Fruit fly (Drosophila melanogaster) whole organism, embryonic: ENCODE measurements around the gene Cyp18a1.

ENCODE experiments used
- Bteb2 ChIP-seq: fragments of 200-800 bp; sonication (Bioruptor generic); optimal IDR thresholded peaks from 2 replicates; lab custom pipeline; 2016; ENCODE audit warnings: missing biosample characterization, missing genetic modification characterization
- CG10366 ChIP-seq: fragments of 200-800 bp; sonication (Bioruptor generic); IDR thresholded peaks from 2 replicates; pipeline ENCODE4 v1.3.6; 2022; ENCODE audit warnings: missing biosample characterization, missing genetic modification characterization
- CG10959 ChIP-seq: fragments of 200-800 bp; sonication (Bioruptor generic); IDR thresholded peaks from 2 replicates; pipeline ENCODE4 v1.3.6; 2022; ENCODE audit warnings: missing biosample characterization, missing genetic modification characterization
- CG10979 ChIP-seq: fragments of 200-800 bp; sonication (Bioruptor generic); optimal IDR thresholded peaks from 2 replicates; lab custom pipeline; 2018; ENCODE audit warnings: missing biosample characterization, mild to moderate bottlenecking, missing genetic modification characterization, moderate library complexity
- CG11085 ChIP-seq: fragments of 200-800 bp; sonication (Bioruptor generic); IDR thresholded peaks from 2 replicates; pipeline ENCODE4 v1.3.6; 2022; ENCODE audit warnings: missing biosample characterization, missing genetic modification characterization
- CG11723 ChIP-seq: fragments of 200-800 bp; sonication (Bioruptor generic); optimal IDR thresholded peaks from 2 replicates; lab custom pipeline; 2017; ENCODE audit warnings: missing biosample characterization, mild to moderate bottlenecking, missing genetic modification characterization
- CG12104 ChIP-seq: fragments of 200-800 bp; sonication (Bioruptor generic); optimal IDR thresholded peaks from 3 replicates; lab custom pipeline; 2016; ENCODE audit warnings: missing biosample characterization, missing genetic modification characterization
- CG12155 ChIP-seq: fragments of 200-800 bp; sonication (Bioruptor generic); optimal IDR thresholded peaks from 3 replicates; lab custom pipeline; 2016; ENCODE audit warnings: missing biosample characterization, missing genetic modification characterization
- CG12299 ChIP-seq: fragments of 200-800 bp; sonication (Bioruptor generic); optimal IDR thresholded peaks from 2 replicates; lab custom pipeline; 2018; ENCODE audit warnings: missing biosample characterization, mild to moderate bottlenecking, missing genetic modification characterization
- CG1233 ChIP-seq: fragments of 200-800 bp; sonication (Bioruptor generic); optimal IDR thresholded peaks from 4 replicates; lab custom pipeline; 2018; ENCODE audit warnings: missing biosample characterization, mild to moderate bottlenecking, missing genetic modification characterization
- CG12659 ChIP-seq: fragments of 200-800 bp; sonication (Bioruptor generic); optimal IDR thresholded peaks from 3 replicates; lab custom pipeline; 2017; ENCODE audit warnings: mild to moderate bottlenecking, missing biosample characterization, missing genetic modification reagents, missing genetic modification characterization
- CG14014 ChIP-seq: fragments of 200-800 bp; sonication (Bioruptor generic); IDR thresholded peaks from 2 replicates; pipeline ENCODE4 v1.3.6; 2022; ENCODE audit warnings: missing biosample characterization, missing genetic modification characterization
- CG15011 ChIP-seq: fragments of 200-800 bp; sonication (Bioruptor generic); optimal IDR thresholded peaks from 3 replicates; lab custom pipeline; 2018; ENCODE audit warnings: missing biosample characterization, mild to moderate bottlenecking, missing genetic modification characterization
- CG1832 ChIP-seq: fragments of 200-800 bp; sonication (Bioruptor generic); optimal IDR thresholded peaks from 2 replicates; lab custom pipeline; 2017; ENCODE audit warnings: missing biosample characterization, mild to moderate bottlenecking, missing genetic modification characterization, inconsistent platforms
- CG18476 ChIP-seq: fragments of 200-800 bp; sonication (Bioruptor generic); optimal IDR thresholded peaks from 2 replicates; lab custom pipeline; 2016; ENCODE audit warnings: missing biosample characterization, mild to moderate bottlenecking, missing genetic modification characterization
- CG30403 ChIP-seq: fragments of 200-800 bp; sonication (Bioruptor generic); optimal IDR thresholded peaks from 3 replicates; lab custom pipeline; 2016; ENCODE audit warnings: missing biosample characterization, missing genetic modification characterization
- CG3726 ChIP-seq: fragments of 200-800 bp; sonication (Bioruptor generic); IDR thresholded peaks from 3 replicates; pipeline ENCODE4, ENCODE4 v1.3.6; 2022; ENCODE audit warnings: missing biosample characterization, missing genetic modification characterization
- CG4424 ChIP-seq: fragments of 200-800 bp; sonication (Bioruptor generic); optimal IDR thresholded peaks from 3 replicates; lab custom pipeline; 2016; ENCODE audit warnings: missing biosample characterization, missing genetic modification characterization
- CG4854 ChIP-seq: fragments of 200-800 bp; sonication (Bioruptor generic); optimal IDR thresholded peaks from 2 replicates; lab custom pipeline; 2016; ENCODE audit warnings: missing biosample characterization, missing genetic modification characterization, inconsistent platforms
- CG6689 ChIP-seq: fragments of 200-800 bp; sonication (Bioruptor generic); IDR thresholded peaks from 2 replicates; pipeline ENCODE4 v1.3.6; 2022; ENCODE audit warnings: missing biosample characterization, missing genetic modification characterization
- CG6791 ChIP-seq: fragments of 200-800 bp; sonication (Bioruptor generic); IDR thresholded peaks from 3 replicates; pipeline ENCODE4 v1.3.6; 2022; ENCODE audit warnings: missing biosample characterization, missing genetic modification characterization; ENCODE audit not compliant: partially characterized antibody
- CG7745 ChIP-seq: fragments of 200-800 bp; sonication (Bioruptor generic); optimal IDR thresholded peaks from 2 replicates; lab custom pipeline; 2018; ENCODE audit warnings: missing biosample characterization, mild to moderate bottlenecking, missing genetic modification characterization, moderate library complexity
- CG8089 ChIP-seq: fragments of 200-800 bp; sonication (Bioruptor generic); optimal IDR thresholded peaks from 3 replicates; lab custom pipeline; 2016; ENCODE audit warnings: missing biosample characterization, missing genetic modification characterization
- CG9215 ChIP-seq: fragments of 200-800 bp; sonication (Bioruptor generic); IDR thresholded peaks from 2 replicates; pipeline ENCODE4 v1.3.6; 2022; ENCODE audit warnings: missing biosample characterization, missing genetic modification characterization
- CG9817 ChIP-seq: fragments of 200-800 bp; sonication (Bioruptor generic); optimal IDR thresholded peaks from 2 replicates; lab custom pipeline; 2018; ENCODE audit warnings: missing biosample characterization, mild to moderate bottlenecking, missing genetic modification characterization, moderate library complexity
- Deaf1 ChIP-seq: fragments of 200-800 bp; optimal IDR thresholded peaks from 3 replicates; lab custom pipeline; 2019; ENCODE audit warnings: missing biosample characterization, mild to moderate bottlenecking, missing genetic modification characterization, moderate library complexity
- HLH4C ChIP-seq: fragments of 200-800 bp; sonication (Bioruptor generic); IDR thresholded peaks from 3 replicates; pipeline ENCODE4 v1.3.6; 2022; ENCODE audit warnings: missing biosample characterization, missing genetic modification characterization; ENCODE audit not compliant: partially characterized antibody
- Hr78 ChIP-seq, 2 experiments: fragments of 200-800 bp in 1 of 2; fragments of >200 bp in 1 of 2; sonication (Bioruptor generic) in 1 of 2; optimal IDR thresholded peaks; 2 replicates each; lab custom pipeline; 2017 to 2019; ENCODE audit warnings: missing biosample characterization in 2 of 2, missing genetic modification characterization in 2 of 2, mild to moderate bottlenecking in 1 of 2, moderate library complexity in 1 of 2
- Lpt ChIP-seq: fragments of >200 bp; optimal IDR thresholded peaks from 2 replicates; lab custom pipeline; 2018; ENCODE audit warnings: missing biosample characterization, missing genetic modification characterization
- Sry-β ChIP-seq: fragments of 200-800 bp; sonication (Bioruptor generic); optimal IDR thresholded peaks from 2 replicates; lab custom pipeline; 2018; ENCODE audit warnings: missing biosample characterization, mild to moderate bottlenecking, missing genetic modification characterization, moderate library complexity
- abd-A ChIP-seq: fragments of 200-800 bp; sonication (Bioruptor generic); optimal IDR thresholded peaks from 3 replicates; lab custom pipeline; 2019; ENCODE audit warnings: missing biosample characterization, mild to moderate bottlenecking, missing genetic modification characterization, moderate library complexity
- cad ChIP-seq: fragments of >200 bp; optimal IDR thresholded peaks from 2 replicates; lab custom pipeline; 2017; ENCODE audit warnings: missing biosample characterization, missing genetic modification characterization
- cg ChIP-seq: fragments of 200-800 bp; sonication (Bioruptor generic); optimal IDR thresholded peaks from 3 replicates; lab custom pipeline; 2019; ENCODE audit warnings: missing biosample characterization, mild to moderate bottlenecking, missing genetic modification characterization, moderate library complexity
- chif ChIP-seq, 2 experiments: fragments of 200-800 bp; sonication (Bioruptor generic); optimal IDR thresholded peaks; 3 replicates each; lab custom pipeline; 2016; ENCODE audit warnings: missing biosample characterization in 2 of 2, missing genetic modification characterization in 2 of 2
- chinmo ChIP-seq: fragments of 200-800 bp; sonication (Bioruptor generic); IDR thresholded peaks from 4 replicates; pipeline ENCODE4 v1.3.6; 2022; ENCODE audit warnings: missing biosample characterization, missing genetic modification characterization; ENCODE audit not compliant: partially characterized antibody
- crol ChIP-seq: fragments of 200-800 bp; sonication (Bioruptor generic); IDR thresholded peaks from 2 replicates; pipeline ENCODE4 v1.3.6; 2022; ENCODE audit warnings: missing biosample characterization, missing genetic modification characterization
- dmrt99B ChIP-seq: fragments of 200-800 bp; sonication (Bioruptor generic); optimal IDR thresholded peaks from 2 replicates; lab custom pipeline; 2018; ENCODE audit warnings: missing biosample characterization, mild to moderate bottlenecking, missing genetic modification characterization, moderate library complexity
- ewg ChIP-seq: fragments of 200-800 bp; sonication (Bioruptor generic); optimal IDR thresholded peaks from 3 replicates; lab custom pipeline; 2017; ENCODE audit warnings: mild to moderate bottlenecking, missing biosample characterization, missing genetic modification reagents, missing genetic modification characterization
- fru ChIP-seq: fragments of >200 bp; optimal IDR thresholded peaks from 2 replicates; lab custom pipeline; 2017
- gfzf ChIP-seq: fragments of 200-800 bp; sonication (Bioruptor generic); optimal IDR thresholded peaks from 2 replicates; lab custom pipeline; 2016; ENCODE audit warnings: missing biosample characterization, mild to moderate bottlenecking, missing genetic modification characterization, moderate library complexity
- ind ChIP-seq: fragments of 200-800 bp; sonication (Bioruptor generic); optimal IDR thresholded peaks from 3 replicates; lab custom pipeline; 2016; ENCODE audit warnings: missing biosample characterization, missing genetic modification characterization
- lmd ChIP-seq: fragments of 200-800 bp; sonication (Bioruptor generic); IDR thresholded peaks from 2 replicates; pipeline ENCODE4 v1.3.6; 2022; ENCODE audit warnings: missing biosample characterization, missing genetic modification characterization
- lov ChIP-seq, 2 experiments: fragments of 200-800 bp in 1 of 2; fragments of >200 bp in 1 of 2; sonication (Bioruptor generic) in 1 of 2; IDR thresholded peaks in 1 of 2; optimal IDR thresholded peaks in 1 of 2; 2 replicates in 1 of 2; 3 replicates in 1 of 2; pipeline versions ENCODE4 v1.3.6 to Lab custom; 2017 to 2022; ENCODE audit warnings: missing biosample characterization in 1 of 2, missing genetic modification characterization in 1 of 2
- pfk ChIP-seq: fragments of 200-800 bp; sonication (Bioruptor generic); optimal IDR thresholded peaks from 2 replicates; lab custom pipeline; 2018; ENCODE audit warnings: missing biosample characterization, mild to moderate bottlenecking, missing genetic modification characterization, moderate library complexity
- schlank ChIP-seq: fragments of 200-800 bp; sonication (Bioruptor generic); optimal IDR thresholded peaks from 2 replicates; lab custom pipeline; 2018; ENCODE audit warnings: missing biosample characterization, mild to moderate bottlenecking, missing genetic modification characterization
- sim ChIP-seq: fragments of 200-800 bp; sonication (Bioruptor generic); IDR thresholded peaks from 2 replicates; pipeline ENCODE4 v1.3.6; 2022; ENCODE audit warnings: missing biosample characterization, missing genetic modification characterization
- sqz ChIP-seq: fragments of 200-800 bp; sonication (Bioruptor generic); optimal IDR thresholded peaks from 3 replicates; lab custom pipeline; 2018; ENCODE audit warnings: missing biosample characterization, mild to moderate bottlenecking, missing genetic modification characterization
- trem ChIP-seq: fragments of 200-800 bp; optimal IDR thresholded peaks from 3 replicates; lab custom pipeline; 2019; ENCODE audit warnings: missing biosample characterization, mild to moderate bottlenecking, missing genetic modification characterization, moderate library complexity
- usp ChIP-seq: fragments of >200 bp; optimal IDR thresholded peaks from 2 replicates; lab custom pipeline; 2017; ENCODE audit warnings: missing biosample characterization, missing genetic modification characterization
- vnd ChIP-seq: fragments of 200-800 bp; sonication (Bioruptor generic); IDR thresholded peaks from 3 replicates; pipeline ENCODE4 v1.3.6; 2022; ENCODE audit warnings: missing biosample characterization, missing genetic modification characterization; ENCODE audit not compliant: partially characterized antibody
- zfh2 ChIP-seq: fragments of 200-800 bp; sonication (Bioruptor generic); optimal IDR thresholded peaks from 2 replicates; lab custom pipeline; 2016; ENCODE audit warnings: missing biosample characterization, missing genetic modification characterization

Gene Cyp18a1

DNA sequence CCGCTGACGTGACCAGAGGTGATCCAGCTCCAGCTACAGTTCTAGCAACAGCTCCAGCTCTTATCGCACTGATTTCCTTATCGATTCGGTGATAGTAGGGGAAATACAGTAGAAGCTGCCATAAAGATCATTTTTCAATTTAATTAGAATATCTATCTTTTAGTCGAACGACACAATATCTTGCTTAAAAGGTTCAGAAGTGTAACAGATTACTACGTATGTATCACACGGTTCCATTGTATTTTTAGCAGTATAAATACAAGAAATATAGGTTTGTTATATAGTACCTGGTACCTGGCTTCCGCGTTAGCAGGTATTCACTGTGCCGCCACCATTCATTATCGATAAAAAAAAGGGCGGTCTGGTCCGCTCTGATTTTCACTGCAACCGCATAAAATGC is 48.0 kb downstream of the Cyp18a1 start (continued):
- peak; percentile 84 for TF ChIP-seq sqz (GFP tag; lab: Kevin White, UChicago)
- peak; percentile 58 for TF ChIP-seq CG12155 (GFP tag; lab: Kevin White, UChicago)
- peak; percentile 76 for TF ChIP-seq lmd (GFP tag; lab: Robert Waterston, UW)
- TF ChIP-seq CG10979, result peak; percentile 82
- TF ChIP-seq CG7745, result no peak
- peak; percentile 83 for TF ChIP-seq dmrt99B
- peak; percentile 58 for TF ChIP-seq Deaf1 (tag; lab: Kevin White, UChicago)
- no peak for TF ChIP-seq CG3726 (GFP tag; lab: Robert Waterston, UW)
- TF ChIP-seq vnd (GFP tag; lab: Robert Waterston, UW), result no peak
- 0 out of 2 replicates have a peak, but pooled peaks have one; percentile 34 for TF ChIP-seq sim
- TF ChIP-seq CG12659, result peak; percentile 84
- peak; percentile 75 for TF ChIP-seq CG1233 (GFP tag; lab: Kevin White, UChicago)
- TF ChIP-seq Sry-β, result no peak
- TF ChIP-seq chif (GFP tag; optimal IDR thresholded peaks at IDR 0.05; lab: Kevin White, UChicago), result peak; percentile 65 to 85
- peak; percentile 70 for TF ChIP-seq ewg
- TF ChIP-seq CG8089 (GFP tag; lab: Kevin White, UChicago), result peak; percentile 72
- peak; percentile 65 for TF ChIP-seq schlank
- no peak for TF ChIP-seq gfzf (GFP tag; lab: Kevin White, UChicago)
- no peak for TF ChIP-seq chinmo (GFP tag; lab: Robert Waterston, UW)
- peak; percentile 80 for TF ChIP-seq CG10366 (GFP tag; lab: Robert Waterston, UW)
- TF ChIP-seq HLH4C (GFP tag; lab: Robert Waterston, UW), result no peak
- no peak for TF ChIP-seq CG1832
- TF ChIP-seq CG4424 (GFP tag; lab: Kevin White, UChicago), result peak; percentile 79
- TF ChIP-seq CG9215, result peak; percentile 59
- TF ChIP-seq lov (optimal IDR thresholded peaks at IDR 0.05; lab: Kevin White, UChicago), result no peak
- 0 out of 3 replicates have a peak, but pooled peaks have one; percentile 14 for TF ChIP-seq lov (GFP tag; IDR thresholded peaks at IDR 0.05; lab: Robert Waterston, UW)
- TF ChIP-seq pfk (GFP tag; lab: Kevin White, UChicago), result no peak
- peak; percentile 59 for TF ChIP-seq zfh2 (GFP tag; lab: Kevin White, UChicago)
- peak; percentile 56 for TF ChIP-seq CG4854 (GFP tag; lab: Kevin White, UChicago)

DNA sequence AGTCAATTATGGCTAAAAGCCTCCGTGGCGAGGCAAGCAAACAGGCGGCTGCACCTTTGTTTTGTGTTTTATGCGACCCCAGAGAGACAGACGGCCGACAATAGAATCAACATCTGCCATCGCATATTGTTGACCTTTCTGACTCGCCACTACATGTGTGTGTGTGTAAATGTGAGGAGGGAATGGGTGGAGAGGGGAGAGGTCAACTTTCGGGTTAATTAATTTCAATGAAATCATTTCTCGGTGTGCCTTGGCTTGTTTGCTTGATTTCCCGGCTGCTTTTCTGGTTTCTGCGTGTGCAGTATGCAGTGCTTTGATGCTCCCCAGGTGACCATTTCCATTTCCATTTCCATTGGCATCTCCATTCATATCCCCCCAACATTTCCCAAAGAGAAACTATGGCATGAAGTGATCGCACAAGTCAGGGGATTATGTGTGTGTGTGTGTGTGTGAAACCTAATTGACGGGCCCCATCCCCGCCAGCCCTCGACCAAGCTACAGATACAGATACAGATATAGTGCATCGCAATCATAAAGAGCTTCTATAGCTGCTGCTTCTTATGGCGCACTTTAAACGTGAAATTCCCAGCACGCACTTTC is 49.7 kb downstream of the Cyp18a1 start:
- TF ChIP-seq trem, result no peak
- no peak for TF ChIP-seq abd-A (tag; lab: Kevin White, UChicago)
- no peak for TF ChIP-seq CG10959 (GFP tag; lab: Robert Waterston, UW)
- TF ChIP-seq CG18476, result no peak
- TF ChIP-seq CG11723 (GFP tag; lab: Kevin White, UChicago), result no peak
- no peak for TF ChIP-seq CG14014 (GFP tag; lab: Robert Waterston, UW)
- TF ChIP-seq fru (lab: Kevin White, UChicago), result no peak
- TF ChIP-seq Bteb2 (GFP tag; lab: Kevin White, UChicago), result no peak
- TF ChIP-seq cg (GFP tag; lab: Kevin White, UChicago), result peak; percentile 62
- TF ChIP-seq CG12299 (tag; lab: Kevin White, UChicago), result no peak
- TF ChIP-seq CG11085 (GFP tag; lab: Robert Waterston, UW), result no peak
- TF ChIP-seq CG6791 (GFP tag; lab: Robert Waterston, UW), result no peak
- TF ChIP-seq CG9817, result no peak
- no peak for TF ChIP-seq Lpt
- no peak for TF ChIP-seq dmrt99B
- no peak for TF ChIP-seq CG6689 (GFP tag; lab: Robert Waterston, UW)
- TF ChIP-seq CG30403 (GFP tag; lab: Kevin White, UChicago), result no peak
- peak; percentile 69 for TF ChIP-seq crol
- TF ChIP-seq CG12104 (GFP tag; lab: Kevin White, UChicago), result no peak
- TF ChIP-seq Hr78 (GFP tag; optimal IDR thresholded peaks at IDR 0.05; lab: Kevin White, UChicago), result peak in 1 of 2 experiments; percentile 95
- TF ChIP-seq CG15011, result no peak
- TF ChIP-seq ind, result no peak
- TF ChIP-seq usp (GFP tag; lab: Kevin White, UChicago), result no peak
- no peak for TF ChIP-seq cad (GFP tag; lab: Kevin White, UChicago)
